Worm (Caenorhabditis elegans) whole organism, mixed stage, embryonic: ENCODE results near the gene srh-194.

Experiments used
- elt-3 ChIP-seq: fragments of 150-350 bp; optimal IDR thresholded peaks from 2 replicates; lab custom pipeline; 2014; ENCODE audit warnings: missing biosample characterization, missing genetic modification characterization
- mep-1 ChIP-seq: fragments of 150-350 bp; optimal IDR thresholded peaks from 2 replicates; lab custom pipeline; 2017; ENCODE audit warnings: missing biosample characterization, missing genetic modification reagents, missing genetic modification characterization, inconsistent platforms
- mls-2 ChIP-seq: sonication (generic microtip); optimal IDR thresholded peaks from 2 replicates; lab custom pipeline; 2016; ENCODE audit warnings: mild to moderate bottlenecking, missing genetic modification characterization, moderate library complexity, missing compliant biosample characterization
- nhr-12 ChIP-seq: fragments of 150-350 bp; optimal IDR thresholded peaks from 2 replicates; lab custom pipeline; 2014; ENCODE audit warnings: missing biosample characterization, missing genetic modification characterization
- snpc-4 ChIP-seq: fragments of 150-350 bp; optimal IDR thresholded peaks from 2 replicates; lab custom pipeline; 2014; ENCODE audit warnings: missing biosample characterization, missing genetic modification characterization
- unc-62 ChIP-seq: fragments of 150-350 bp; optimal IDR thresholded peaks from 2 replicates; lab custom pipeline; 2014; ENCODE audit warnings: missing biosample characterization, missing genetic modification reagents, missing genetic modification characterization
- ztf-11 ChIP-seq: fragments of 150-350 bp; optimal IDR thresholded peaks from 2 replicates; lab custom pipeline; 2014; ENCODE audit warnings: missing biosample characterization, missing genetic modification characterization

ce11 chrV:4264516-4264915 is 28.8 kb downstream of the srh-194 start, which contains the start of gene srt-35:
- TF ChIP-seq ztf-11 (no peak), snpc-4 (tag; lab: Kevin White, UChicago) (no peak), unc-62 (GFP tag; lab: Kevin White, UChicago) (no peak), elt-3 (no peak), mls-2 (no peak), nhr-12 (no peak), mep-1 (tag; lab: Kevin White, UChicago) (no peak)
